Worm (Caenorhabditis elegans) whole organism, early embryonic: Measurements from ENCODE around the gene sdz-27.

ENCODE experiments used
- B0310.2 ChIP-seq: sonication (generic microtip); optimal IDR thresholded peaks from 2 replicates; lab custom pipeline; 2016; ENCODE audit warnings: mild to moderate bottlenecking, missing genetic modification characterization, missing compliant biosample characterization
- ama-1 ChIP-seq: fragments of 150-350 bp; optimal IDR thresholded peaks from 2 replicates; lab custom pipeline; 2014
- ets-7 ChIP-seq: sonication (generic microtip); optimal IDR thresholded peaks from 2 replicates; lab custom pipeline; 2016; ENCODE audit warnings: missing genotype, missing genetic modification characterization, missing compliant biosample characterization
- flt-1 ChIP-seq: fragments of 200-800 bp; sonication (Bioruptor generic); IDR thresholded peaks from 2 replicates; pipeline ENCODE4 v1.3.6; 2022; ENCODE audit warnings: missing genetic modification characterization, missing compliant biosample characterization
- hmg-4 ChIP-seq: fragments of 200-800 bp; sonication (Bioruptor generic); optimal IDR thresholded peaks from 2 replicates; lab custom pipeline; 2018; ENCODE audit warnings: mild to moderate bottlenecking, missing genetic modification characterization, missing compliant biosample characterization
- hnd-1 ChIP-seq: sonication (generic microtip); optimal IDR thresholded peaks from 2 replicates; lab custom pipeline; 2016; ENCODE audit warnings: missing genetic modification characterization, missing compliant biosample characterization
- scrt-1 ChIP-seq: fragments of 200-800 bp; sonication (Bioruptor generic); IDR thresholded peaks from 2 replicates; pipeline ENCODE4 v1.3.6; 2022; ENCODE audit warnings: missing genetic modification characterization, missing compliant biosample characterization
- sea-1 ChIP-seq: fragments of 200-800 bp; sonication (Bioruptor generic); conservative IDR thresholded peaks from 2 replicates; pipeline ENCODE4 v1.3.6; 2022; ENCODE audit warnings: missing genetic modification characterization, missing compliant biosample characterization
- tbx-37 ChIP-seq: fragments of 200-800 bp; sonication (Bioruptor generic); conservative IDR thresholded peaks from 2 replicates; pipeline ENCODE4 v1.3.6; 2022; ENCODE audit warnings: missing genetic modification reagents, missing genetic modification characterization, missing compliant biosample characterization
- tra-4 ChIP-seq: sonication (generic microtip); optimal IDR thresholded peaks from 2 replicates; lab custom pipeline; 2017; ENCODE audit warnings: missing genetic modification characterization, missing compliant biosample characterization

DNA sequence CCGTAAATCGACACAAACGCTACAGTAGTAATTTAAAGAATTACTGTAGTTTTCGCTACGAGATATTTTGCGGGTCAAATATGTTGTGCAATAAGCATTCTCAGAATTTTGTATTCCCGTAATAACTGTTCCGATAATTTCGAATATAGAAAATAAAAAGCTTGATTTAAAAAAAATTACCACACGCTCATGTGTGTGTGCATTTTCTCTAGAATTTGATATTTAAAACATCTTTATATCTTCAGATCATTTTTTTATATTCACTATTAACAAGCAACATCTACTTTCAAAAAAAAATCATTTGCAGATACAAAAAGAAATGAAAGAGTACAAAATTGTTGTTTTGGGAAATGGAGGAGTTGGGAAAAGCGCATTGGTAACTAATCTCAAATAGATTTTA, 9.9 kb upstream of the sdz-27 start, which contains the start of gene rap-3:
- no peak for TF ChIP-seq B0310.2 (tag; lab: Kevin White, UChicago)
- TF ChIP-seq hmg-4 (GFP tag; lab: Kevin White, UChicago): no peak
- TF ChIP-seq ama-1: no peak
- no peak for TF ChIP-seq ets-7
- no peak for TF ChIP-seq hnd-1
- TF ChIP-seq sea-1 (GFP tag; lab: Robert Waterston, UW): no peak
- no peak for TF ChIP-seq tra-4 (tag; lab: Kevin White, UChicago)
- TF ChIP-seq flt-1: no peak
- TF ChIP-seq scrt-1 (GFP tag; lab: Robert Waterston, UW): no peak
- TF ChIP-seq tbx-37 (GFP tag; lab: Robert Waterston, UW): no peak
